Worm (Caenorhabditis elegans) whole organism, late embryonic: Measurements from ENCODE around the gene nspc-18.

Experiments used
- F13H6.1 ChIP-seq: sonication (generic microtip); optimal IDR thresholded peaks from 2 replicates; lab custom pipeline; 2016; ENCODE audit warnings: missing genetic modification characterization, missing compliant biosample characterization
- ama-1 ChIP-seq: fragments of 150-350 bp; optimal IDR thresholded peaks from 2 replicates; lab custom pipeline; 2014
- ceh-18 ChIP-seq: sonication (generic microtip); optimal IDR thresholded peaks from 2 replicates; lab custom pipeline; 2016; ENCODE audit warnings: missing genetic modification characterization, missing compliant biosample characterization
- fkh-10 ChIP-seq: fragments of 150-350 bp; optimal IDR thresholded peaks from 2 replicates; lab custom pipeline; 2014; ENCODE audit warnings: missing biosample characterization, missing genetic modification reagents, missing genetic modification characterization
- hlh-8 ChIP-seq: sonication (generic microtip); optimal IDR thresholded peaks from 2 replicates; lab custom pipeline; 2016; ENCODE audit warnings: missing genotype, missing genetic modification characterization, missing compliant biosample characterization
- madf-2 ChIP-seq: sonication (generic microtip); optimal IDR thresholded peaks from 2 replicates; lab custom pipeline; 2017; ENCODE audit warnings: missing genetic modification characterization, missing compliant biosample characterization
- pax-1 ChIP-seq: fragments of 150-350 bp; optimal IDR thresholded peaks from 2 replicates; lab custom pipeline; 2014; ENCODE audit warnings: missing biosample characterization, missing genetic modification characterization
- ttx-3 ChIP-seq: sonication (generic microtip); optimal IDR thresholded peaks from 2 replicates; lab custom pipeline; 2016; ENCODE audit warnings: missing genetic modification reagents, missing genetic modification characterization, missing compliant biosample characterization

ce11 chrX:14510358-14510757 is 17.1 kb downstream of the nspc-18 start:
- TF ChIP-seq fkh-10 (GFP tag; lab: Kevin White, UChicago) (no peak), ttx-3 (no peak), ama-1 (lab: Kevin White, UChicago) (no peak), ceh-18 (tag; lab: Kevin White, UChicago) (no peak), pax-1 (tag; lab: Kevin White, UChicago) (no peak), hlh-8 (no peak), madf-2 (no peak), F13H6.1 (tag; lab: Kevin White, UChicago) (no peak)
